Fruit fly (Drosophila melanogaster) Kc167 (cell line): ENCODE data around the gene al.

Experiments
- Myc ChIP-seq: fragments of >200 bp; optimal IDR thresholded peaks from 2 replicates; lab custom pipeline; 2017; ENCODE audit warnings: missing external identifiers
- Sin3A ChIP-seq: fragments of >200 bp; optimal IDR thresholded peaks from 2 replicates; lab custom pipeline; 2018; ENCODE audit warnings: missing external identifiers
- h ChIP-seq: fragments of >200 bp; optimal IDR thresholded peaks from 3 replicates; lab custom pipeline; 2018; ENCODE audit warnings: missing external identifiers
- insv ChIP-seq: fragments of >200 bp; optimal IDR thresholded peaks from 3 replicates; lab custom pipeline; 2018; ENCODE audit warnings: missing external identifiers
- psq ChIP-seq: fragments of >200 bp; optimal IDR thresholded peaks from 2 replicates; lab custom pipeline; 2017; ENCODE audit warnings: missing external identifiers
- ttk ChIP-seq: sonication (Bioruptor generic); optimal IDR thresholded peaks from 2 replicates; lab custom pipeline; 2017; ENCODE audit warnings: missing external identifiers

DNA sequence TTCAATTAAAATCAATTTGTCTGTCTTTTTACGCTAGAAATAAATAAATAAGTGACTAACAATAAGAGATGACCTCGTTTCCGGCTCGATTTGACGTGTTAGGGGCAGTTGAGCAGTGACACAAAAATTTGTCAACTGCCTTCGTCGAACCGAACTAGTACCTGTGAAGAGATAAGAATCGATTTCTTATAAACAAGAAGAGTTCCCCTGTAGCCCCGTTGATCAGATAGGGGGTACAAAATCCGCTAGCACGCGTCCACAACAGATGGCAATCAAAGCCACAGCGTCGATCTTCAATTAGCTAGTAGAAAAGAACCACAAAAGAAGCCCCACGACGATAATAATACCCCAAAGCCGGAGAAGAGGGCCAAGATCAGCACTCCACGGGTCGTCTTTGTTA, 6.2 kb upstream of the al start:
- TF ChIP-seq insv (lab: Kevin White, UChicago) = no peak
- no peak for TF ChIP-seq Sin3A
- no peak for TF ChIP-seq Myc (lab: Kevin White, UChicago)
- TF ChIP-seq h = no peak
- TF ChIP-seq ttk (lab: Kevin White, UChicago) = no peak
- TF ChIP-seq psq = no peak
